Fruit fly (Drosophila melanogaster): ENCODE measurements around the gene Mettl14.

Mettl14 gene

DNA sequence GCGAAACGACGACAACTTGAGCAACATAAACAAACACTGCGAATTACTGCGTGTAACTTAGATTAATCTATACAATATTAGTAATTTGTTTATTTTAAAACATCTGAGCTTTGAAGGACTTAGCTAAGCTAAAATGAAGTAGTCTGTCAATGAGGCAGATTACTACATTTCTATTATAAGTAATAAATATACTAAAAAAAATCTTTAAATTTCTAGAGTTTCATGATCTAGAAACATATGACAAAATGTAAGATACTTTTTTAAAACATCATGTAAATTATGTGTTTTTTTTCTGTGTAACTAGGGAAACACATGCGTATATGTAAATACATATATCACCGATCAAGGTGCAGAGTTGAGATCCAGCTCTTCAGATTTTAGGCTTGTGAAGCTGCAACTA lies 42.1 kb upstream of the Mettl14 start (continued):
- TF ChIP-seq CG18599 (GFP tag; optimal IDR thresholded peaks at IDR 0.05) (peak; percentile 52), CG2889 (GFP tag; IDR thresholded peaks at IDR 0.05) (no peak; the same call in 2 of the 3 replicates), CG12299 (tag; optimal IDR thresholded peaks at IDR 0.05) (no peak), CG17829 (tag; optimal IDR thresholded peaks at IDR 0.05) (peak; percentile 47), CG12769 (tag; optimal IDR thresholded peaks at IDR 0.05) (no peak), Asciz (GFP tag; optimal IDR thresholded peaks at IDR 0.05) (peak; percentile 76), Optix (GFP tag; IDR thresholded peaks at IDR 0.05) (no peak), shn (GFP tag; optimal IDR thresholded peaks at IDR 0.05) (no peak), ham (GFP tag; IDR thresholded peaks at IDR 0.05) (no peak), slou (GFP tag; optimal IDR thresholded peaks at IDR 0.05) (no peak), CG43689 (GFP tag; IDR thresholded peaks at IDR 0.05) (no peak), Meics (GFP tag; optimal IDR thresholded peaks at IDR 0.05) (peak; percentile 68), CG11093 (GFP tag; IDR thresholded peaks at IDR 0.05) (no peak), CG2678 (tag; optimal IDR thresholded peaks at IDR 0.05) (peak; percentile 85), CG4328 (GFP tag; optimal IDR thresholded peaks at IDR 0.05) (no peak), rib (GFP tag; IDR thresholded peaks at IDR 0.05) (no peak), CG8290 (GFP tag; optimal IDR thresholded peaks at IDR 0.05) (no peak), CG8290 (tag; optimal IDR thresholded peaks at IDR 0.05) (no peak), Fer2 (tag; optimal IDR thresholded peaks at IDR 0.05) (peak; percentile 20), Drgx (GFP tag; IDR thresholded peaks at IDR 0.05) (peak; percentile 86), Hr51 (GFP tag; optimal IDR thresholded peaks at IDR 0.05) (peak in 1 of 2 experiments; percentile 92), run (tag; optimal IDR thresholded peaks at IDR 0.05) (peak; percentile 76), ranshi (GFP tag; IDR thresholded peaks at IDR 0.05) (0 out of 2 replicates have a peak, but pooled peaks have one; percentile 45), Dip2 (GFP tag; IDR thresholded peaks at IDR 0.05) (no peak; the same call in 1 of the 2 replicates), Side (GFP tag; optimal IDR thresholded peaks at IDR 0.05) (no peak), Hmr (GFP tag; optimal IDR thresholded peaks at IDR 0.05) (peak; percentile 40), CG9609 (GFP tag; optimal IDR thresholded peaks at IDR 0.05) (no peak), Ssrp (tag; optimal IDR thresholded peaks at IDR 0.05) (peak; percentile 72), CrebB (tag; optimal IDR thresholded peaks at IDR 0.05) (no peak), CG6854 (GFP tag; optimal IDR thresholded peaks at IDR 0.05) (peak; percentile 14), amos (GFP tag; IDR thresholded peaks at IDR 0.05; ENCODE audit: partially characterized antibody) (no peak), Med (GFP tag) (peak; percentile 51), bbx (GFP tag; IDR thresholded peaks at IDR 0.05; ENCODE audit: partially characterized antibody) (no peak), CG11560 (tag; IDR thresholded peaks at IDR 0.05) (no peak), CG18619 (GFP tag; optimal IDR thresholded peaks at IDR 0.05) (peak; percentile 13), yki (optimal IDR thresholded peaks at IDR 0.05) (no peak), Sox102F (GFP tag; optimal IDR thresholded peaks at IDR 0.05) (peak; percentile 59), CG4854 (GFP tag; optimal IDR thresholded peaks at IDR 0.05) (no peak), H15 (GFP tag; IDR thresholded peaks at IDR 0.05) (no peak), CG31441 (GFP tag; IDR thresholded peaks at IDR 0.05) (peak; percentile 83), CG3847 (GFP tag; IDR thresholded peaks at IDR 0.05) (peak; percentile 37; the same call in 1 of the 2 replicates), E2f2 (GFP tag; IDR thresholded peaks at IDR 0.05) (peak; percentile 19; the same call in 1 of the 2 replicates), cad (GFP tag; optimal IDR thresholded peaks at IDR 0.05) (no peak), gce (GFP tag; IDR thresholded peaks at IDR 0.05) (no peak), so (GFP tag; IDR thresholded peaks at IDR 0.05) (peak; percentile 77; the same call in 2 of the 3 replicates), toy (GFP tag; IDR thresholded peaks at IDR 0.05) (no peak), Oli (tag; optimal IDR thresholded peaks at IDR 0.05) (peak; percentile 70), CG32772 (GFP tag; IDR thresholded peaks at IDR 0.05) (no peak), gt (GFP tag; IDR thresholded peaks at IDR 0.05) (no peak), Bdp1 (GFP tag; optimal IDR thresholded peaks at IDR 0.05) (no peak), Elba2 (GFP tag; optimal IDR thresholded peaks at IDR 0.05) (no peak), CG17186 (GFP tag; optimal IDR thresholded peaks at IDR 0.05) (no peak), Gug (GFP tag; IDR thresholded peaks at IDR 0.05) (no peak)
